Fruit fly (Drosophila melanogaster) whole organism, wandering third instar larva: ENCODE results near the gene CG9016.

Experiments used
- Abd-B ChIP-seq: fragments of >200 bp; optimal IDR thresholded peaks from 2 replicates; lab custom pipeline; 2017; ENCODE audit warnings: missing biosample characterization, missing genetic modification characterization
- CG32264 ChIP-seq: fragments of 200-800 bp; sonication (Bioruptor generic); optimal IDR thresholded peaks from 2 replicates; lab custom pipeline; 2016; ENCODE audit warnings: missing biosample characterization, missing genetic modification characterization
- CrebA ChIP-seq: fragments of 200-800 bp; sonication (Bioruptor generic); optimal IDR thresholded peaks from 2 replicates; lab custom pipeline; 2016; ENCODE audit warnings: missing biosample characterization, mild to moderate bottlenecking, missing genetic modification characterization, borderline replicate concordance
- Dfd ChIP-seq: fragments of >200 bp; optimal IDR thresholded peaks from 2 replicates; lab custom pipeline; 2017; ENCODE audit warnings: missing biosample characterization, missing genetic modification characterization
- Dif ChIP-seq: fragments of 200-275, 200-300 bp; sonication (Bioruptor generic); optimal IDR thresholded peaks from 2 replicates; lab custom pipeline; 2018; ENCODE audit warnings: missing biosample characterization, missing genetic modification characterization; ENCODE audit not compliant: partially characterized antibody
- GATAd ChIP-seq: sonication (Bioruptor generic); optimal IDR thresholded peaks from 2 replicates; lab custom pipeline; 2016; ENCODE audit warnings: missing biosample characterization, missing genetic modification characterization
- HLH106 ChIP-seq: fragments of 200-800 bp; optimal IDR thresholded peaks from 3 replicates; lab custom pipeline; 2019; ENCODE audit warnings: missing biosample characterization, mild to moderate bottlenecking, missing genetic modification characterization, moderate library complexity
- Hnf4 ChIP-seq: fragments of 200-800 bp; sonication (Bioruptor generic); optimal IDR thresholded peaks from 2 replicates; lab custom pipeline; 2016; ENCODE audit warnings: missing biosample characterization, mild to moderate bottlenecking, missing genetic modification characterization
- Hr83 ChIP-seq: fragments of 200-300 bp; sonication (Bioruptor generic); optimal IDR thresholded peaks from 2 replicates; lab custom pipeline; 2016; ENCODE audit warnings: missing biosample characterization, mild to moderate bottlenecking, missing genetic modification characterization, moderate library complexity; ENCODE audit not compliant: poor library complexity, severe bottlenecking
- Jra ChIP-seq: sonication (Bioruptor generic); optimal IDR thresholded peaks from 2 replicates; lab custom pipeline; 2016; ENCODE audit warnings: missing biosample characterization, missing genetic modification characterization
- Mio ChIP-seq: sonication (Bioruptor generic); optimal IDR thresholded peaks from 2 replicates; lab custom pipeline; 2016; ENCODE audit warnings: missing biosample characterization, missing genetic modification characterization
- Myc ChIP-seq: fragments of >200 bp; optimal IDR thresholded peaks from 2 replicates; lab custom pipeline; 2017
- N ChIP-seq: fragments of >200 bp; optimal IDR thresholded peaks from 2 replicates; lab custom pipeline; 2018; ENCODE audit warnings: missing biosample characterization, missing external identifiers, missing genetic modification characterization
- OdsH ChIP-seq: fragments of 200-800 bp; sonication (Bioruptor generic); optimal IDR thresholded peaks from 2 replicates; lab custom pipeline; 2016; ENCODE audit warnings: missing biosample characterization, mild to moderate bottlenecking, missing genetic modification characterization
- Rel ChIP-seq, 2 experiments: fragments of 200-800 bp; sonication (Bioruptor generic) in 1 of 2; optimal IDR thresholded peaks; 2 replicates in 1 of 2; 3 replicates in 1 of 2; lab custom pipeline; 2016 to 2019; ENCODE audit warnings: mild to moderate bottlenecking in 2 of 2, missing biosample characterization in 2 of 2, missing genetic modification characterization in 2 of 2, moderate library complexity in 1 of 2
- Sp1 ChIP-seq: fragments of 200-800 bp; sonication (Bioruptor generic); optimal IDR thresholded peaks from 3 replicates; lab custom pipeline; 2019; ENCODE audit warnings: missing biosample characterization, mild to moderate bottlenecking, missing genetic modification characterization, moderate library complexity
- br ChIP-seq: fragments of 200-800 bp; sonication (Bioruptor generic); optimal IDR thresholded peaks from 2 replicates; lab custom pipeline; 2016; ENCODE audit warnings: missing biosample characterization, missing genetic modification characterization
- dl ChIP-seq, 2 experiments: fragments of 175-275, 200-275 bp in 1 of 2; fragments of 200-275 bp in 1 of 2; sonication (Bioruptor generic); optimal IDR thresholded peaks; lab custom pipeline; 2018; ENCODE audit warnings: mild to moderate bottlenecking in 2 of 2, missing biosample characterization in 2 of 2, missing genetic modification characterization in 2 of 2, moderate library complexity in 2 of 2; ENCODE audit not compliant: partially characterized antibody in 2 of 2, insufficient read depth in 1 of 2
- dmrt93B ChIP-seq: fragments of 200-800 bp; sonication (Bioruptor generic); optimal IDR thresholded peaks from 2 replicates; lab custom pipeline; 2018; ENCODE audit warnings: missing biosample characterization, mild to moderate bottlenecking, missing genetic modification characterization
- ey ChIP-seq: fragments of 200-800 bp; sonication (Bioruptor generic); optimal IDR thresholded peaks from 2 replicates; lab custom pipeline; 2016; ENCODE audit warnings: missing biosample characterization, missing genetic modification characterization
- foxo ChIP-seq, 2 experiments: fragments of 200-800 bp; sonication (Bioruptor generic); optimal IDR thresholded peaks; 2 replicates in 1 of 2; 3 replicates in 1 of 2; lab custom pipeline; 2016 to 2017; ENCODE audit warnings: missing biosample characterization in 2 of 2, missing genetic modification characterization in 2 of 2
- fru ChIP-seq: fragments of 200-800 bp; sonication (Bioruptor generic); optimal IDR thresholded peaks from 3 replicates; lab custom pipeline; 2016; ENCODE audit warnings: missing biosample characterization, mild to moderate bottlenecking, missing genetic modification characterization
- h ChIP-seq: fragments of 200-800 bp; sonication (Bioruptor generic); optimal IDR thresholded peaks from 3 replicates; lab custom pipeline; 2016; ENCODE audit warnings: missing biosample characterization, mild to moderate bottlenecking, missing genetic modification characterization
- jim ChIP-seq: fragments of 175-275, 200-325 bp; sonication (Bioruptor generic); optimal IDR thresholded peaks from 2 replicates; lab custom pipeline; 2016; ENCODE audit warnings: missing biosample characterization, mild to moderate bottlenecking, missing genetic modification characterization
- lola ChIP-seq: fragments of >200 bp; optimal IDR thresholded peaks from 2 replicates; lab custom pipeline; 2017; ENCODE audit warnings: missing biosample characterization, missing genetic modification characterization
- rgr ChIP-seq: fragments of 200-800 bp; sonication (Bioruptor generic); optimal IDR thresholded peaks from 3 replicates; lab custom pipeline; 2016; ENCODE audit warnings: missing biosample characterization, mild to moderate bottlenecking, missing genetic modification characterization
- sage ChIP-seq: fragments of 200-800 bp; sonication (Bioruptor generic); optimal IDR thresholded peaks from 2 replicates; lab custom pipeline; 2016; ENCODE audit warnings: missing biosample characterization, mild to moderate bottlenecking, missing genetic modification characterization
- sv ChIP-seq: fragments of 200-800 bp; sonication (Bioruptor generic); optimal IDR thresholded peaks from 3 replicates; lab custom pipeline; 2016; ENCODE audit warnings: missing biosample characterization, missing genetic modification characterization

CG9016 gene

dm6 chr2L:5890556-5890955, 32.9 kb downstream of the CG9016 start:
- TF ChIP-seq Hr83 (GFP tag; lab: Kevin White, UChicago) (no peak), Dif (no peak), dl (GFP tag; optimal IDR thresholded peaks at IDR 0.05; lab: Kevin White, UChicago; ENCODE audit: insufficient read depth in 1 of 2, partially characterized antibody in 2 of 2) (no peak), jim (GFP tag; lab: Kevin White, UChicago) (no peak), ey (GFP tag; lab: Kevin White, UChicago) (no peak), lola (no peak)
- TF ChIP-seq, all 38 proteins: peak for 0

- TF ChIP-seq OdsH: no peak
- no peak for TF ChIP-seq HLH106 (tag; lab: Kevin White, UChicago)
- TF ChIP-seq h (GFP tag; lab: Kevin White, UChicago): no peak
- TF ChIP-seq Mio (GFP tag; lab: Kevin White, UChicago): no peak
- no peak for TF ChIP-seq Jra (GFP tag; lab: Kevin White, UChicago)
- no peak for TF ChIP-seq GATAd (GFP tag; lab: Kevin White, UChicago)
- TF ChIP-seq CrebA (GFP tag; lab: Kevin White, UChicago): no peak
- TF ChIP-seq foxo (GFP tag; optimal IDR thresholded peaks at IDR 0.05; lab: Kevin White, UChicago): no peak
- TF ChIP-seq Dif: no peak
- TF ChIP-seq N (GFP tag; lab: Kevin White, UChicago): no peak
- no peak for TF ChIP-seq fru (GFP tag; lab: Kevin White, UChicago)
- TF ChIP-seq br (GFP tag; lab: Kevin White, UChicago): no peak
- no peak for TF ChIP-seq Abd-B (GFP tag; lab: Kevin White, UChicago)
- TF ChIP-seq sv (GFP tag; lab: Kevin White, UChicago): no peak
- no peak for TF ChIP-seq ey (GFP tag; lab: Kevin White, UChicago)
Observed at dm6 chr2L:5886955-5887354, 36.5 kb downstream of the CG9016 start.

dm6 chr2L:5885702-5886101, 37.8 kb downstream of the CG9016 start, which contains the start of gene CG9029:
CG9029 (plus strand) TSS chr2L:5886002.
- TF ChIP-seq N (GFP tag; lab: Kevin White, UChicago) (no peak), Dfd (GFP tag; lab: Kevin White, UChicago) (no peak), sage (no peak), dl (GFP tag; optimal IDR thresholded peaks at IDR 0.05; lab: Kevin White, UChicago; ENCODE audit: insufficient read depth in 1 of 2, partially characterized antibody in 2 of 2) (no peak), HLH106 (tag; lab: Kevin White, UChicago) (no peak), fru (GFP tag; lab: Kevin White, UChicago) (no peak), jim (GFP tag; lab: Kevin White, UChicago) (no peak), br (GFP tag; lab: Kevin White, UChicago) (no peak), Hr83 (GFP tag; lab: Kevin White, UChicago) (no peak), Myc (no peak)
- TF ChIP-seq, all 38 proteins: peak for 0

- TF ChIP-seq OdsH: no peak
Observed at dm6 chr2L:5884674-5885073, 38.8 kb downstream of the CG9016 start, which contains the start of the genes Sfp26Ac and CG43185. Sfp26Ac (minus strand) TSS chr2L:5884774. CG43185 (plus strand) TSS chr2L:5884888.

- no peak for TF ChIP-seq sv (GFP tag; lab: Kevin White, UChicago)
- TF ChIP-seq Abd-B (GFP tag; lab: Kevin White, UChicago): no peak
- TF ChIP-seq dl (GFP tag; optimal IDR thresholded peaks at IDR 0.05; lab: Kevin White, UChicago; ENCODE audit: insufficient read depth in 1 of 2, partially characterized antibody in 2 of 2): no peak
- TF ChIP-seq Hnf4 (GFP tag; lab: Kevin White, UChicago): no peak
- TF ChIP-seq CG32264: no peak
- no peak for TF ChIP-seq dmrt93B (GFP tag; lab: Kevin White, UChicago)
- TF ChIP-seq HLH106 (tag; lab: Kevin White, UChicago): no peak
- no peak for TF ChIP-seq Dfd (GFP tag; lab: Kevin White, UChicago)
- TF ChIP-seq jim (GFP tag; lab: Kevin White, UChicago): no peak
- TF ChIP-seq Rel (GFP tag; optimal IDR thresholded peaks at IDR 0.05; lab: Kevin White, UChicago): no peak
- no peak for TF ChIP-seq Rel (tag; optimal IDR thresholded peaks at IDR 0.05; lab: Kevin White, UChicago)
- no peak for TF ChIP-seq Sp1 (GFP tag; lab: Kevin White, UChicago)
- no peak for TF ChIP-seq rgr (GFP tag; lab: Kevin White, UChicago)
Observed at dm6 chr2L:5883441-5883840, 40.0 kb downstream of the CG9016 start, which contains the start of gene CG44574. CG44574 (plus strand) TSS chr2L:5883741.
